Worm (Caenorhabditis elegans) whole organism, late embryonic: ENCODE data around the gene clec-47.

Experiments used
- K09A11.1 ChIP-seq: sonication (generic microtip); optimal IDR thresholded peaks from 2 replicates; lab custom pipeline; 2017; ENCODE audit warnings: antibody characterized with exemption, mild to moderate bottlenecking, missing genetic modification characterization, missing compliant biosample characterization; ENCODE audit not compliant: insufficient read depth
- Y22D7AL.16 ChIP-seq: sonication (generic microtip); optimal IDR thresholded peaks from 2 replicates; lab custom pipeline; 2016; ENCODE audit warnings: missing genetic modification characterization, missing compliant biosample characterization
- dve-1 ChIP-seq: sonication (generic microtip); optimal IDR thresholded peaks from 2 replicates; lab custom pipeline; 2017; ENCODE audit warnings: antibody characterized with exemption, mild to moderate bottlenecking, missing genetic modification characterization, missing compliant biosample characterization
- lin-11 ChIP-seq: fragments of 200-800 bp; sonication (Bioruptor generic); optimal IDR thresholded peaks from 2 replicates; lab custom pipeline; 2018; ENCODE audit warnings: mild to moderate bottlenecking, missing genetic modification characterization, missing compliant biosample characterization
- nhr-11 ChIP-seq: fragments of 150-350 bp; optimal IDR thresholded peaks from 2 replicates; lab custom pipeline; 2014; ENCODE audit warnings: missing biosample characterization, missing genetic modification characterization
- pha-2 ChIP-seq: sonication (generic microtip); optimal IDR thresholded peaks from 2 replicates; lab custom pipeline; 2017; ENCODE audit warnings: mild to moderate bottlenecking, missing genetic modification characterization, missing compliant biosample characterization
- sox-4 ChIP-seq: sonication (generic microtip); optimal IDR thresholded peaks from 2 replicates; lab custom pipeline; 2017; ENCODE audit warnings: mild to moderate bottlenecking, missing genetic modification characterization, inconsistent platforms, missing compliant biosample characterization
- tbx-2 ChIP-seq: sonication (generic microtip); optimal IDR thresholded peaks from 2 replicates; lab custom pipeline; 2016; ENCODE audit warnings: missing genetic modification characterization, missing compliant biosample characterization

DNA sequence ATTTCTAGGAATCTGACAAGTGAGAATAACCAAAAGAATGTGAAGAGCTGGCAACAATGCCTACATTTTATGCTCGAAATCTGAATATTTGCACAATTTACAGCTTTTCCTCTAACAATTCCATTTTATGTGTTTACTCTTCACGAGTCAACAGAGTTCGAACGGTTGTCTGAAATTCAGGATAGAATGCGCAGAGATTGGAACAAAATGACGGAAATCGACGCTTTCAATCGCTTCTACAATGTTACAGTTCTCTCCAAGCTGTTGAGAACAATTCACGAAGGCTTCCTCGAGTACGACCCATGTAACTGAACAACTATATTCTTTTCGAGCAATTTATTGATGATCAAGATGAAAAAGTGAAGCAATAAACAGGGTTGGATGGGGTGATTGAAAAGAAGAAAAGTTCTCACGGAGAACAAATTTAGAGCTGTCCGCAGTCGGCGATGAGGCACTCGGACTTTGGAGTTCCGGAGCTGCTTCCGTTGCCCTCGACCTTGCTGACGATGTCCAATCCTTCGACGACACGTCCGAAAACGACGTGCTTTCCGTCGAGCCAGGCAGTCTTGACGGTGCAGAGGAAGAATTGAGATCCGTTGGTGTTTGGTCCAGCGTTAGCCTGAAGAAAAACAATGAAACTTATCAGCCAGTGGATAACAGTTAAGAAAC lies 10.8 kb downstream of the clec-47 start, which contains the start of gene Y75B12B.3:
- TF ChIP-seq K09A11.1 (tag; lab: Kevin White, UChicago), result no peak
- no peak for TF ChIP-seq lin-11 (tag; lab: Kevin White, UChicago)
- TF ChIP-seq sox-4, result no peak
- TF ChIP-seq Y22D7AL.16 (tag; lab: Kevin White, UChicago), result no peak
- TF ChIP-seq tbx-2 (tag; lab: Kevin White, UChicago), result no peak
- no peak for TF ChIP-seq dve-1
- no peak for TF ChIP-seq nhr-11 (tag; lab: Kevin White, UChicago)
- no peak for TF ChIP-seq pha-2 (tag; lab: Kevin White, UChicago)
